Worm (Caenorhabditis elegans): ENCODE data around the gene F15H10.7.

The F15H10.7 gene

DNA sequence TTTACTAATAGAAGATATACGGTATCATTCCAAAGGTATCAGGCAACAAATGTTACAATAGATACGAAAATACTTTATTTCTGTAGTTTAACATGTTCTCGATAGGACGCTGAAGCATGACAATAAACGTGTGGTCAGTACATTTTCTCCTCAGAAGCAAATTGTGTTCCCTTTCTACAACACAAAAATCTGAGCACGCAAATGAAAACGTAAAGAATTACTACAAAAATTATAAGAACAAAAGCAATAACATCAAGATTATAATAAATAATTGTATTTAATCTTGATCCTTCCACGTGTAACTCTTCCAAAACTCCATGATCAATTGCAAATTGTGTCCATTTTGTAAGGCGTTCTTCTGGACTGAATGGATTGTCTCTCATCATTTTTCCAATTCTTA, 26.5 kb downstream of the F15H10.7 start:
- no peak for TF ChIP-seq lin-15B (tag; optimal IDR thresholded peaks at IDR 0.05)

DNA sequence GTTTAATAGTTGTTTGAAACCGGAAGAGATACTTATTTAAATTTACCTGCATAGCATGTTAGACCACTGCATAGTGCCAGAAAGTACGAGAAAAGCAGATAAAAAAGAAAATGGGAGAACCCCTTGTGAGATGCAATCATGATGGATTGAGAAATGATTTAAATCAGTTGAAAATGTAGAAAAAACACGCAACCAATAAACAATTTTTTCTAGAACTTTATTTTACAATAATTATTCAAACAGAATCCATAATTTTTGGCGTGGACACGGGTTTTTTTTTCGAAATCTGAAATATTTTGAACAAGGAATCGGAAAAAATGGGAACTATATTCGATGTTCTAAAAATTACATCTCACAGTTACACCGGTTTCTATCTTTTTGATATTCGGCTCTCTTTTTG, 26.9 kb downstream of the F15H10.7 start, which contains the start of gene AC3.12:
Gene AC3.12 (minus strand): TSS at position 101 of the 400 bp plus-strand sequence.
- TF ChIP-seq ama-1 (optimal IDR thresholded peaks at IDR 0.05) (no peak), nhr-11 (tag; optimal IDR thresholded peaks at IDR 0.05) (no peak), nfya-1 (tag; optimal IDR thresholded peaks at IDR 0.05; ENCODE audit: insufficient read depth) (no peak), zag-1 (tag; optimal IDR thresholded peaks at IDR 0.05) (no peak), fkh-2 (tag; optimal IDR thresholded peaks at IDR 0.05) (no peak), mdl-1 (tag; optimal IDR thresholded peaks at IDR 0.05) (no peak), nhr-76 (tag; optimal IDR thresholded peaks at IDR 0.05) (no peak), lin-15B (tag; optimal IDR thresholded peaks at IDR 0.05) (no peak), fos-1 (tag; optimal IDR thresholded peaks at IDR 0.05) (no peak), ztf-11 (tag; optimal IDR thresholded peaks at IDR 0.05) (no peak), pqm-1 (tag; optimal IDR thresholded peaks at IDR 0.05) (no peak), fkh-10 (GFP tag; optimal IDR thresholded peaks at IDR 0.05) (no peak), jun-1 (tag; optimal IDR thresholded peaks at IDR 0.05) (no peak), egl-5 (tag; optimal IDR thresholded peaks at IDR 0.05) (no peak)

DNA sequence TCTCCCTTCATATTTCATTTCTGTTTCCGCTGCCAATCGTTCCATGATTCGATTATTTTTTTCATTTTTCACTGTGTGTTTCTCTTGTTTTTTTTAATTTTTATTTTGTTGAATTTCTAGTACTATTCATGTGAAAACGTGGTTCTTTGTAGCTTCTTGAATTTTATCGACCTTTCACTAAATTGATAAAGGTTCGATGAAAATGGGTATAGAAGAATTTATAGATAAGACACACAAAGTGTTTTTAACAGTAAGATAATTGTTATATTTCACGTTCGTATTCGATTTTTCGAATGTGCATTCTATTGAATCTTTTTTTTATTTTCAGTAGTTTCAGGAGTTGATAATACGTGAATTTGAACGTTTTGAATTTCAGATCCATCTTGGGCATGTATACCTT, 34.3 kb downstream of the F15H10.7 start, which contains the start of gene ugt-49:
Gene ugt-49 (plus strand): TSS at position 371 of the 400 bp plus-strand sequence.
- TF ChIP-seq zag-1 (tag; optimal IDR thresholded peaks at IDR 0.05), result no peak
- TF ChIP-seq elt-2 (tag; optimal IDR thresholded peaks at IDR 0.05), result peak; percentile 63
- no peak for TF ChIP-seq ceh-16 (tag; optimal IDR thresholded peaks at IDR 0.05)
- TF ChIP-seq pqm-1 (tag; optimal IDR thresholded peaks at IDR 0.05), result peak; percentile 40
- TF ChIP-seq fos-1 (tag; optimal IDR thresholded peaks at IDR 0.05), result no peak
- no peak for TF ChIP-seq aly-2 (tag; optimal IDR thresholded peaks at IDR 0.05)
- TF ChIP-seq skn-1 (tag; optimal IDR thresholded peaks at IDR 0.05), result no peak
- TF ChIP-seq ztf-4 (tag; optimal IDR thresholded peaks at IDR 0.05), result no peak
- no peak for TF ChIP-seq nfya-1 (tag; optimal IDR thresholded peaks at IDR 0.05; ENCODE audit: insufficient read depth)
- TF ChIP-seq pha-4 (tag; optimal IDR thresholded peaks at IDR 0.05), result peak; percentile 23
- no peak for TF ChIP-seq ZK546.5 (tag; optimal IDR thresholded peaks at IDR 0.05)

DNA sequence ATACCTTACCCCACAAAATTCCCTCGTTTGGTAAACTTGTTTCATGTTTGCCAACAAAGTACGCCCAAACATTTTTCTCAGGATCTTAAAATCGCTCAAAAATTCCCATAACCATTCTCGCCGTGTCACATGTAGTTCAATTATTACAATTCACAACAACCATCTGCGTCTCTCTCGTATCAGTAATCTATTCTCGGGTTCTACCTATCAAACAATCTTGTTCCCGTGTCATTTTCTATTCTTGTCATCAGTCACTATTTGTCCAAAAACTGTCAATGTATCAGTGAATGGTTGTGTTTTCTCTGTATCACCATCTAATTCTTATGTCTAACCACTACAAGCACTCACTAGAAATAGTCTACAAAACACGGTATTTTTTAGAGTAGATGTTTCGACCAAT, 35.0 kb downstream of the F15H10.7 start:
- no peak for TF ChIP-seq ama-1 (optimal IDR thresholded peaks at IDR 0.05)
- TF ChIP-seq pqm-1 (tag; optimal IDR thresholded peaks at IDR 0.05), result peak; percentile 40
- peak; percentile 45 for TF ChIP-seq jun-1 (tag; optimal IDR thresholded peaks at IDR 0.05)
- TF ChIP-seq elt-2 (tag; optimal IDR thresholded peaks at IDR 0.05), result peak; percentile 84

DNA sequence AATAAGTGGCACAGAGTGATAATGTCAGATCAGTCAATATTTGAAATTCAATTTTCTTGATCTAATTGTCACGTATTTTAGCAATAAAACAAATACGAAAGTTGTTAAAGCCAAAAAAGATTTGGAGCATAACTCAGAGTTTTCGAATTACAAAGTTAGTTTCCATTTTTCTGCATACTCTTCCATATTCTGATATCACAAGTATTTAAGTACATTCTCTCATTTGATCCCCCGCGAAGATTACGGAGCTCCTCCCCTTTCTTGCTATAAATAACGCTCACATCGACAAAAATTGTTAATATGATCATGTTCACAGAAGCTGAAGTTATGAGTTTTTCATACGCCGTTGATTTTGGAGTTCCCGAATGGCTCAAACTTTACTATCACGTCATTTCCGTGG, 38.0 kb downstream of the F15H10.7 start, which contains the start of gene sri-20:
Gene sri-20 (plus strand): TSS at position 301 of the 400 bp plus-strand sequence.
- TF ChIP-seq egl-5 (tag; optimal IDR thresholded peaks at IDR 0.05) (no peak), nhr-77 (tag; optimal IDR thresholded peaks at IDR 0.05) (no peak), nfya-1 (tag; optimal IDR thresholded peaks at IDR 0.05; ENCODE audit: insufficient read depth) (no peak)

DNA sequence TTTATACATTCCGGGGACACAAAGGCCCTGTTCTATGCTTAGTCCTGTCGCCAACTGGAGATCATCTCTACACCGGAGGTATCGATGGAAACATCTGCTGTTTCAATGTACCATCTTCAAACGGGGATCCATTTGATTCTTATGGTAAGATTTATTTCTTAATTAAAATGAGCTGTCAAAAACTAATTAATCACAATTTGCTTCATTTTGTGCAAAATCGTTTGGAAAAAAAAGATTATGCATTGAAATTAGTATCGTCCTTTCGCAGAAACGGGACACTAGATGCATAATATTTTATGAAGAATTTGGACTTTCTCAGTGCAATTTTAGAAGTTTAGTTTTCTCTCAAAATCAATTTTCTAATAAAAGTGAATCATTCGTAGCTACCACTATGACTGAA, 42.4 kb downstream of the F15H10.7 start:
- no peak for TF ChIP-seq nhr-11 (tag; optimal IDR thresholded peaks at IDR 0.05)
- TF ChIP-seq hmg-11 (tag; optimal IDR thresholded peaks at IDR 0.05), result no peak
- TF ChIP-seq snpc-4 (tag; optimal IDR thresholded peaks at IDR 0.05), result no peak
- TF ChIP-seq tbx-2 (tag; optimal IDR thresholded peaks at IDR 0.05), result no peak
- no peak for TF ChIP-seq ztf-11 (tag; optimal IDR thresholded peaks at IDR 0.05)
- TF ChIP-seq mdl-1 (tag; optimal IDR thresholded peaks at IDR 0.05), result no peak
- TF ChIP-seq sea-2 (GFP tag; optimal IDR thresholded peaks at IDR 0.05), result no peak
- no peak for TF ChIP-seq nfya-1 (tag; optimal IDR thresholded peaks at IDR 0.05; ENCODE audit: insufficient read depth)
- no peak for TF ChIP-seq ZK546.5 (tag; optimal IDR thresholded peaks at IDR 0.05)
- TF ChIP-seq nhr-28 (tag; optimal IDR thresholded peaks at IDR 0.05), result no peak
- TF ChIP-seq ceh-9 (tag; optimal IDR thresholded peaks at IDR 0.05), result no peak
- no peak for TF ChIP-seq ama-1 (optimal IDR thresholded peaks at IDR 0.05)
- no peak for TF ChIP-seq fkh-10 (GFP tag; optimal IDR thresholded peaks at IDR 0.05)

DNA sequence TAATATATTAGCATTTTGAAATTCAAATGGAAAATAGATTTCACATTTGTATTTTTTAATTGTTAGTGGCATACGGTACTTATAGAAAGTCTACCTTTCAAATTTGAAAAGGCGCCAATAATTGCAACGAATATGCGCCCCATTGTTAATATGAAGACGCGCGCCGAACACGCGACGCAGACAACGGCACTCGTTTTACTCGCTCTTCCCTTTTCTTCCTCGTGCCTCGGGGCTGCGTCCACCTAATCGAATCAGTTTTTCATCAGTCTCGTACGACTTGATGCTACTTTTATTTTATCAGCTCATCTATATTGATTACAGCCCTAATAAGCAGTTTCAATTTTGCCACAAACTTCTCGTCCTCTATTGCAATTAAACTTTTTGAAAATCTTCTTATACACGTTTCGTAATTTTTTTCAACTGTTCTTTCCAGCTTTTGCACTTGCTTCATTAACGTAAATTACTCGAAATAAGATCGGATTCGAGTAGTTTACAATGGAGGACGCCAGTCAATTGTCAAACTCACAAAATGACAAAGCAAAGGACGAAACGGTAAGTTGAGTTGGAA, 44.3 kb downstream of the F15H10.7 start, which contains the start of gene cash-1:
Gene cash-1 (plus strand): TSS at position 432 of the 568 bp plus-strand sequence.
- TF ChIP-seq nhr-25 (tag; optimal IDR thresholded peaks at IDR 0.05), result peak; percentile 75
- peak; percentile 66 for TF ChIP-seq snpc-4 (tag; optimal IDR thresholded peaks at IDR 0.05)
- no peak for TF ChIP-seq elt-1 (tag; optimal IDR thresholded peaks at IDR 0.05)
- no peak for TF ChIP-seq eor-1 (tag; optimal IDR thresholded peaks at IDR 0.05)
- peak; percentile 80 for TF ChIP-seq lin-39 (tag; optimal IDR thresholded peaks at IDR 0.05)
- peak; percentile 77 for TF ChIP-seq elt-2 (tag; optimal IDR thresholded peaks at IDR 0.05)
- peak; percentile 9 for TF ChIP-seq ceh-28 (tag; optimal IDR thresholded peaks at IDR 0.05)
- TF ChIP-seq lin-15B (tag; optimal IDR thresholded peaks at IDR 0.05), result peak; percentile 93
- TF ChIP-seq skn-1 (tag; optimal IDR thresholded peaks at IDR 0.05), result peak; percentile 38
- TF ChIP-seq pha-4 (tag; optimal IDR thresholded peaks at IDR 0.05), result peak; percentile 87
- no peak for TF ChIP-seq hmg-11 (tag; optimal IDR thresholded peaks at IDR 0.05)
- TF ChIP-seq elt-3 (tag; optimal IDR thresholded peaks at IDR 0.05), result no peak
- TF ChIP-seq nhr-23 (tag; optimal IDR thresholded peaks at IDR 0.05), result peak; percentile 66
- peak; percentile 74 for TF ChIP-seq nfya-1 (tag; optimal IDR thresholded peaks at IDR 0.05; ENCODE audit: insufficient read depth)
- TF ChIP-seq pqm-1 (tag; optimal IDR thresholded peaks at IDR 0.05), result peak; percentile 60
